Fruit fly (Drosophila melanogaster) whole organism, embryonic: ENCODE results near the gene CG15530.
A peak's percentile ranks its signal among the peaks of the same experiment; 100 is the strongest.

ENCODE experiments used
- Adf1 ChIP-seq: fragments of 200-800 bp; sonication (Bioruptor generic); IDR thresholded peaks from 2 replicates; pipeline ENCODE4 v1.3.6; 2022; ENCODE audit warnings: missing biosample characterization, missing genetic modification characterization
- BEAF-32 ChIP-seq: fragments of 200-800 bp; sonication (Bioruptor generic); optimal IDR thresholded peaks from 3 replicates; lab custom pipeline; 2017; ENCODE audit warnings: missing biosample characterization, missing genetic modification characterization, mild to moderate bottlenecking, moderate library complexity, missing genetic modification reagents
- C15 ChIP-seq: fragments of 200-800 bp; sonication (Bioruptor generic); IDR thresholded peaks from 3 replicates; pipeline ENCODE4 v1.3.6; 2022; ENCODE audit warnings: missing biosample characterization, missing genetic modification characterization
- CG10959 ChIP-seq: fragments of 200-800 bp; sonication (Bioruptor generic); IDR thresholded peaks from 2 replicates; pipeline ENCODE4 v1.3.6; 2022; ENCODE audit warnings: missing biosample characterization, missing genetic modification characterization
- CG12236 ChIP-seq: fragments of 200-800 bp; sonication (Bioruptor generic); optimal IDR thresholded peaks from 2 replicates; lab custom pipeline; 2016; ENCODE audit warnings: missing biosample characterization, missing genetic modification characterization
- CG13296 ChIP-seq: fragments of 200-800 bp; sonication (Bioruptor generic); optimal IDR thresholded peaks from 3 replicates; lab custom pipeline; 2018; ENCODE audit warnings: missing biosample characterization, mild to moderate bottlenecking, missing genetic modification characterization
- CG14441 ChIP-seq: fragments of 200-800 bp; sonication (Bioruptor generic); IDR thresholded peaks from 2 replicates; pipeline ENCODE4 v1.3.6; 2022; ENCODE audit warnings: missing biosample characterization, missing genetic modification characterization
- CG15696 ChIP-seq: fragments of 200-800 bp; sonication (Bioruptor generic); optimal IDR thresholded peaks from 2 replicates; lab custom pipeline; 2019; ENCODE audit warnings: missing biosample characterization, mild to moderate bottlenecking, missing genetic modification characterization, moderate library complexity
- CG1647 ChIP-seq: fragments of 200-800 bp; sonication (Bioruptor generic); optimal IDR thresholded peaks from 3 replicates; lab custom pipeline; 2016; ENCODE audit warnings: missing biosample characterization, missing genetic modification characterization
- CG1832 ChIP-seq: fragments of 200-800 bp; sonication (Bioruptor generic); optimal IDR thresholded peaks from 2 replicates; lab custom pipeline; 2017; ENCODE audit warnings: missing biosample characterization, mild to moderate bottlenecking, missing genetic modification characterization, inconsistent platforms
- CG18599 ChIP-seq: fragments of 200-800 bp; sonication (Bioruptor generic); optimal IDR thresholded peaks from 3 replicates; lab custom pipeline; 2017; ENCODE audit warnings: missing biosample characterization, missing genetic modification characterization, mild to moderate bottlenecking, moderate library complexity, missing genetic modification reagents
- CG18764 ChIP-seq: fragments of 200-800 bp; sonication (Bioruptor generic); optimal IDR thresholded peaks from 3 replicates; lab custom pipeline; 2016; ENCODE audit warnings: missing biosample characterization, missing genetic modification characterization
- CG33213 ChIP-seq: fragments of 200-800 bp; sonication (Bioruptor generic); optimal IDR thresholded peaks from 3 replicates; lab custom pipeline; 2016; ENCODE audit warnings: missing biosample characterization, missing genetic modification characterization
- CG6689 ChIP-seq: fragments of 200-800 bp; sonication (Bioruptor generic); IDR thresholded peaks from 2 replicates; pipeline ENCODE4 v1.3.6; 2022; ENCODE audit warnings: missing biosample characterization, missing genetic modification characterization
- CG6791 ChIP-seq: fragments of 200-800 bp; sonication (Bioruptor generic); IDR thresholded peaks from 3 replicates; pipeline ENCODE4 v1.3.6; 2022; ENCODE audit warnings: missing biosample characterization, missing genetic modification characterization; ENCODE audit not compliant: partially characterized antibody
- CG7963 ChIP-seq: fragments of 200-800 bp; sonication (Bioruptor generic); IDR thresholded peaks from 3 replicates; pipeline ENCODE4 v1.3.6; 2022; ENCODE audit warnings: missing biosample characterization, missing genetic modification characterization; ENCODE audit not compliant: partially characterized antibody
- CG9437 ChIP-seq: fragments of 200-800 bp; sonication (Bioruptor generic); optimal IDR thresholded peaks from 2 replicates; lab custom pipeline; 2018; ENCODE audit warnings: missing biosample characterization, mild to moderate bottlenecking, missing genetic modification characterization
- D19A ChIP-seq: fragments of 200-800 bp; optimal IDR thresholded peaks from 3 replicates; lab custom pipeline; 2019; ENCODE audit warnings: missing biosample characterization, mild to moderate bottlenecking, missing genetic modification characterization, moderate library complexity
- Doc2 ChIP-seq: fragments of 200-800 bp; sonication (Bioruptor generic); IDR thresholded peaks from 2 replicates; pipeline ENCODE4 v1.3.6; 2022; ENCODE audit warnings: missing biosample characterization, missing genetic modification characterization
- Doc3 ChIP-seq: fragments of 200-800 bp; sonication (Bioruptor generic); IDR thresholded peaks from 3 replicates; pipeline ENCODE4 v1.3.6; 2022; ENCODE audit warnings: missing biosample characterization, missing genetic modification characterization; ENCODE audit not compliant: partially characterized antibody
- Eip74EF ChIP-seq, 2 experiments: fragments of 200-800 bp in 1 of 2; fragments of >200 bp in 1 of 2; sonication (Bioruptor generic) in 1 of 2; optimal IDR thresholded peaks; 2 replicates each; lab custom pipeline; 2017 to 2019; ENCODE audit warnings: missing biosample characterization in 2 of 2, missing genetic modification characterization in 2 of 2, mild to moderate bottlenecking in 1 of 2, moderate library complexity in 1 of 2
- Hsf ChIP-seq: fragments of 200-800 bp; sonication (Bioruptor generic); optimal IDR thresholded peaks from 3 replicates; lab custom pipeline; 2016; ENCODE audit warnings: missing biosample characterization, missing genetic modification characterization
- Mad ChIP-seq: fragments of 200-800 bp; sonication (Bioruptor generic); optimal IDR thresholded peaks from 2 replicates; lab custom pipeline; 2016; ENCODE audit warnings: missing biosample characterization, missing genetic modification characterization
- Opbp ChIP-seq: fragments of 200-800 bp; sonication (Bioruptor generic); IDR thresholded peaks from 3 replicates; pipeline ENCODE4 v1.3.6; 2022; ENCODE audit warnings: missing biosample characterization, missing genetic modification characterization; ENCODE audit not compliant: partially characterized antibody
- Optix ChIP-seq: fragments of 200-800 bp; sonication (Bioruptor generic); IDR thresholded peaks from 3 replicates; pipeline ENCODE4 v1.3.6; 2022; ENCODE audit warnings: missing biosample characterization, missing genetic modification characterization
- PHDP ChIP-seq: fragments of 200-800 bp; sonication (Bioruptor generic); optimal IDR thresholded peaks from 3 replicates; lab custom pipeline; 2018; ENCODE audit warnings: missing biosample characterization, mild to moderate bottlenecking, missing genetic modification characterization, moderate library complexity
- Trl ChIP-seq, 3 experiments: fragments of >200 bp in 2 of 3; fragments of 200-800 bp in 1 of 3; sonication (Bioruptor generic) in 1 of 3; optimal IDR thresholded peaks; 2 replicates in 1 of 3; 3 replicates in 2 of 3; lab custom pipeline; 2016 to 2017; ENCODE audit warnings: missing biosample characterization in 1 of 3, missing genetic modification characterization in 1 of 3
- ash1 ChIP-seq: fragments of 200-800 bp; sonication (Bioruptor generic); optimal IDR thresholded peaks from 2 replicates; lab custom pipeline; 2018; ENCODE audit warnings: missing biosample characterization, mild to moderate bottlenecking, missing genetic modification characterization
- ato ChIP-seq: fragments of 200-800 bp; sonication (Bioruptor generic); IDR thresholded peaks from 2 replicates; pipeline ENCODE4 v1.3.6; 2022; ENCODE audit warnings: missing biosample characterization, missing genetic modification characterization; ENCODE audit not compliant: partially characterized antibody
- bsh ChIP-seq, 2 experiments: fragments of 200-800 bp; sonication (Bioruptor generic); optimal IDR thresholded peaks; 2 replicates each; lab custom pipeline; 2017 to 2018; ENCODE audit warnings: mild to moderate bottlenecking in 2 of 2, missing biosample characterization in 2 of 2, missing genetic modification characterization in 2 of 2, moderate library complexity in 1 of 2
- btn ChIP-seq: fragments of 200-800 bp; sonication (Bioruptor generic); optimal IDR thresholded peaks from 2 replicates; lab custom pipeline; 2016; ENCODE audit warnings: missing biosample characterization, missing genetic modification characterization
- cato ChIP-seq: fragments of 200-800 bp; sonication (Bioruptor generic); optimal IDR thresholded peaks from 2 replicates; lab custom pipeline; 2016; ENCODE audit warnings: missing biosample characterization, missing genetic modification characterization, borderline replicate concordance
- ci ChIP-seq: fragments of 200-800 bp; sonication (Bioruptor generic); IDR thresholded peaks from 3 replicates; pipeline ENCODE4 v1.3.6; 2022; ENCODE audit warnings: missing biosample characterization, missing genetic modification characterization
- dmrt11E ChIP-seq: fragments of 200-800 bp; sonication (Bioruptor generic); optimal IDR thresholded peaks from 3 replicates; lab custom pipeline; 2018; ENCODE audit warnings: missing biosample characterization, mild to moderate bottlenecking, missing genetic modification characterization, moderate library complexity
- gcm ChIP-seq: fragments of 200-800 bp; sonication (Bioruptor generic); optimal IDR thresholded peaks from 2 replicates; lab custom pipeline; 2019; ENCODE audit warnings: missing biosample characterization, mild to moderate bottlenecking, missing genetic modification characterization, moderate library complexity
- kay ChIP-seq: fragments of 200-800 bp; sonication (Bioruptor generic); optimal IDR thresholded peaks from 2 replicates; lab custom pipeline; 2016; ENCODE audit warnings: missing biosample characterization, missing genetic modification characterization
- ken ChIP-seq: fragments of 200-800 bp; sonication (Bioruptor generic); IDR thresholded peaks from 3 replicates; pipeline ENCODE4 v1.3.6; 2022; ENCODE audit warnings: missing biosample characterization, missing genetic modification characterization
- lilli ChIP-seq: fragments of 200-800 bp; sonication (Bioruptor generic); optimal IDR thresholded peaks from 3 replicates; lab custom pipeline; 2016; ENCODE audit warnings: missing biosample characterization, missing genetic modification characterization
- lov ChIP-seq, 2 experiments: fragments of 200-800 bp in 1 of 2; fragments of >200 bp in 1 of 2; sonication (Bioruptor generic) in 1 of 2; IDR thresholded peaks in 1 of 2; optimal IDR thresholded peaks in 1 of 2; 2 replicates in 1 of 2; 3 replicates in 1 of 2; pipeline versions ENCODE4 v1.3.6 to Lab custom; 2017 to 2022; ENCODE audit warnings: missing biosample characterization in 1 of 2, missing genetic modification characterization in 1 of 2
- peb ChIP-seq: fragments of 200-800 bp; sonication (Bioruptor generic); IDR thresholded peaks from 2 replicates; pipeline ENCODE4 v1.3.6; 2022; ENCODE audit warnings: missing biosample characterization, missing genetic modification characterization
- pfk ChIP-seq: fragments of 200-800 bp; sonication (Bioruptor generic); optimal IDR thresholded peaks from 2 replicates; lab custom pipeline; 2018; ENCODE audit warnings: missing biosample characterization, mild to moderate bottlenecking, missing genetic modification characterization, moderate library complexity
- pzg ChIP-seq: fragments of 200-800 bp; sonication (Bioruptor generic); optimal IDR thresholded peaks from 3 replicates; lab custom pipeline; 2018; ENCODE audit warnings: missing biosample characterization, mild to moderate bottlenecking, missing genetic modification characterization, moderate library complexity
- scrt ChIP-seq: fragments of 200-800 bp; sonication (Bioruptor generic); optimal IDR thresholded peaks from 2 replicates; lab custom pipeline; 2018; ENCODE audit warnings: missing biosample characterization, mild to moderate bottlenecking, missing genetic modification characterization, moderate library complexity
- sug ChIP-seq: fragments of 200-800 bp; optimal IDR thresholded peaks from 2 replicates; lab custom pipeline; 2019; ENCODE audit warnings: missing biosample characterization, mild to moderate bottlenecking, missing genetic modification characterization, moderate library complexity
- unc-4 ChIP-seq: fragments of 200-800 bp; sonication (Bioruptor generic); IDR thresholded peaks from 2 replicates; pipeline ENCODE4 v1.3.6; 2022; ENCODE audit warnings: missing biosample characterization, missing genetic modification characterization; ENCODE audit not compliant: partially characterized antibody
- vfl ChIP-seq: fragments of 200-800 bp; sonication (Bioruptor generic); optimal IDR thresholded peaks from 2 replicates; lab custom pipeline; 2016; ENCODE audit warnings: missing biosample characterization, missing genetic modification characterization

Gene CG15530

DNA sequence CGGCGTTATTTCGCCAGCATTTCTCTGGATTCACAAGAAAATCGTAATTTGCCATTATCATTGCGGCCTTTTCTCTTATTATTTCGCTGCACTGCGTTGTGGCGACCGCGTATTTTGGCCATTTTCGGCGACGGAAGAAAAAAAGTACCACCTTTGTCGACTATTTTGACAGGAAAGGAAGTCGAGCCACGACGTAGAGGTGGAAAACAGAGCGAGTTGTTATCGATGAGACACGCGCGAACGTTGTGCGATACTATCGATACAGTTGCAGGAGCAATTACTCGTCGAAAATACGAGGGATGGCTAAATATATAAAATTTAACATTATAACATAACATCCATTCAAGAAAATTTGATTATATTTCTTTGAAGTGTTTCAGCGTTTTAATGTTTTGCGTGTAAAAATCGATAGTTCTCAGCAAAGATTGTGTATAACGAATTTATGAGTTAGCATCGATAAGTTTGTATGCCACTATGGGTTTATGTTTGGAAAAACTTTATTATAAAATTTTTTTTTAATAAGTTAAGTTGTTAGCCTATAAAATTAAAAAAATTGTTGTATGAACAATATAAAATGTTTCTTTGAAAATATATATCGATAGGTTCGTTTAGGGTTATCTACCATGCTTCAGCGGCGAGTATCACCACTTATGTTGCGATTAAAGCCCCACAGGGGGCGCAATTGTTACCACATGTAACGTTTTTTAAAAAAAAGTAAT, 31.2 kb downstream of the CG15530 start, which contains the start of gene RpS7 (continued):
- TF ChIP-seq CG6791 (GFP tag; lab: Robert Waterston, UW) (peak; percentile 94), unc-4 (peak; percentile 96), vfl (GFP tag; lab: Kevin White, UChicago) (no peak), pzg (GFP tag; lab: Kevin White, UChicago) (peak; percentile 54), Hsf (GFP tag; lab: Kevin White, UChicago) (peak; percentile 60), PHDP (peak; percentile 75), Mad (GFP tag; lab: Kevin White, UChicago) (peak; percentile 50), cato (GFP tag; lab: Kevin White, UChicago) (peak; percentile 20), CG33213 (GFP tag; lab: Kevin White, UChicago) (peak; percentile 64), CG12236 (GFP tag; lab: Kevin White, UChicago) (no peak), BEAF-32 (GFP tag; lab: Kevin White, UChicago) (peak; percentile 96), CG1647 (GFP tag; lab: Kevin White, UChicago) (peak; percentile 30), scrt (GFP tag; lab: Kevin White, UChicago) (peak; percentile 75), Doc2 (GFP tag; lab: Robert Waterston, UW) (no peak), gcm (GFP tag; lab: Kevin White, UChicago) (peak; percentile 74), ash1 (GFP tag; lab: Kevin White, UChicago) (peak; percentile 42), CG9437 (peak; percentile 79), D19A (tag; lab: Kevin White, UChicago) (peak; percentile 31), CG10959 (GFP tag; lab: Robert Waterston, UW) (peak; percentile 59), CG6689 (GFP tag; lab: Robert Waterston, UW) (peak; percentile 69), ato (GFP tag; lab: Robert Waterston, UW) (peak; percentile 92), Opbp (GFP tag; lab: Robert Waterston, UW) (peak; percentile 95), lilli (GFP tag; lab: Kevin White, UChicago) (peak; percentile 47), Adf1 (GFP tag; lab: Robert Waterston, UW) (peak; percentile 53), CG14441 (GFP tag; lab: Robert Waterston, UW) (peak; percentile 57), CG18599 (peak; percentile 49), ci (GFP tag; lab: Robert Waterston, UW) (peak; percentile 93), Optix (GFP tag; lab: Robert Waterston, UW) (peak; percentile 69; the same call in 2 of the 3 replicates), C15 (GFP tag; lab: Robert Waterston, UW) (peak; percentile 53; the same call in 1 of the 3 replicates), CG15696 (tag; lab: Kevin White, UChicago) (no peak), CG7963 (peak; percentile 88), sug (tag; lab: Kevin White, UChicago) (peak; percentile 65), Eip74EF (GFP tag; optimal IDR thresholded peaks at IDR 0.05; lab: Kevin White, UChicago) (peak in 1 of 2 experiments; percentile 75), ken (GFP tag; lab: Robert Waterston, UW) (peak; percentile 71; the same call in 2 of the 3 replicates), lov (optimal IDR thresholded peaks at IDR 0.05; lab: Kevin White, UChicago) (no peak), lov (GFP tag; IDR thresholded peaks at IDR 0.05; lab: Robert Waterston, UW) (peak; percentile 89), dmrt11E (peak; percentile 45), peb (peak; percentile 62; the same call in 1 of the 2 replicates), Doc3 (GFP tag; lab: Robert Waterston, UW) (peak; percentile 98), Trl (optimal IDR thresholded peaks at IDR 0.05; lab: Kevin White, UChicago) (no peak), Trl (GFP tag; optimal IDR thresholded peaks at IDR 0.05; lab: Kevin White, UChicago) (peak; percentile 24), kay (GFP tag; lab: Kevin White, UChicago) (no peak), pfk (GFP tag; lab: Kevin White, UChicago) (peak; percentile 71), CG18764 (peak; percentile 28), btn (GFP tag; lab: Kevin White, UChicago) (peak; percentile 28), CG13296 (peak; percentile 89), bsh (GFP tag; optimal IDR thresholded peaks at IDR 0.05; lab: Kevin White, UChicago) (peak; percentile 48 to 65), CG1832 (GFP tag; lab: Kevin White, UChicago) (no peak)
